Fruit fly (Drosophila melanogaster) S2 (cell line): ENCODE results near the gene CG42307.

Experiments
- CG8478 ChIP-seq: fragments of >200 bp; optimal IDR thresholded peaks from 2 replicates; lab custom pipeline; 2018
- CTCF ChIP-seq, 2 experiments: fragments of >200 bp; optimal IDR thresholded peaks; 2 replicates each; lab custom pipeline; 2018

dm6 chr3L:7283541-7283940 is 45.4 kb upstream of the CG42307 start:
- no peak for TF ChIP-seq CG8478
- TF ChIP-seq CTCF (optimal IDR thresholded peaks at IDR 0.05; lab: Kevin White, UChicago) = no peak
